Worm (Caenorhabditis elegans): ENCODE data around the gene H39E23.2.

DNA sequence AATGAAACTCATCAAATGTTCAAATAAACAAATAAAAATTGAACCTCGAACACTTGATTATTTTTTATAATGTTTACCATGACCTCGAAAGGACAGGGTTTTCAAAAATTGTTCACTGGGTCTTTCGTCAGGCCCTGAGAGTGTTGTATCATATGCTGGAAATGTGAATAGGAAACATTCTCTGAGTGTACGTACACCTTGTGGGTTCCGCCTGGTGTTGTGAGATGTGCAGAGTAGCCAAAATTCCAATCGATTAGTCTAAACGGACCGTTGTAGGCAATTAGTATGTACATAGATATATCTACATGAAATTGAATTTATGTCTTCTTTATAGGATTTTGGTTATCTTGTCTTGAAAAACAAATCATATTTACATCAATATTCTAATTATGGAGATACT is 15.6 kb upstream of the H39E23.2 start:
- TF ChIP-seq nhr-237 (tag; optimal IDR thresholded peaks at IDR 0.05) = no peak
- no peak for TF ChIP-seq flh-1 (GFP tag; optimal IDR thresholded peaks at IDR 0.05)
- no peak for TF ChIP-seq elt-1 (tag; optimal IDR thresholded peaks at IDR 0.05; ENCODE audit: borderline replicate concordance, insufficient read depth)
- TF ChIP-seq lin-32 (GFP tag; optimal IDR thresholded peaks at IDR 0.05) = no peak
- no peak for TF ChIP-seq nhr-12 (tag; optimal IDR thresholded peaks at IDR 0.05)
- TF ChIP-seq ceh-83 (GFP tag; optimal IDR thresholded peaks at IDR 0.05) = no peak

Measured in whole organism, mixed stage, embryonic.